Worm (Caenorhabditis elegans): ENCODE data around the gene ZC449.8.

- TF ChIP-seq nhr-12 (tag; optimal IDR thresholded peaks at IDR 0.05) (no peak), pha-4 (tag; optimal IDR thresholded peaks at IDR 0.05) (no peak), ztf-11 (tag; optimal IDR thresholded peaks at IDR 0.05) (no peak)
These were observed 44.9 kb downstream of the ZC449.8 start, which contains the start of gene C24H10.3 for ce11 chrX:5060756-5061155.
